Fruit fly (Drosophila melanogaster) whole organism, adult: Measurements from ENCODE around the gene CaMKI.

Source experiments
- CG11617 ChIP-seq: fragments of 200-800 bp; sonication (Bioruptor generic); optimal IDR thresholded peaks from 2 replicates; lab custom pipeline; 2017; ENCODE audit warnings: mild to moderate bottlenecking, missing biosample characterization, missing genetic modification reagents, missing genetic modification characterization
- CG12768 ChIP-seq: fragments of 200-800 bp; sonication (Bioruptor generic); optimal IDR thresholded peaks from 2 replicates; lab custom pipeline; 2017; ENCODE audit warnings: missing biosample characterization, missing genetic modification characterization, mild to moderate bottlenecking, moderate library complexity, missing genetic modification reagents
- CG14711 ChIP-seq: fragments of 200-800 bp; sonication (Bioruptor generic); optimal IDR thresholded peaks from 2 replicates; lab custom pipeline; 2018; ENCODE audit warnings: missing biosample characterization, mild to moderate bottlenecking, missing genetic modification characterization, moderate library complexity
- CG1620 ChIP-seq: fragments of 200-800 bp; sonication (Bioruptor generic); optimal IDR thresholded peaks from 2 replicates; lab custom pipeline; 2016; ENCODE audit warnings: missing biosample characterization, missing genetic modification characterization
- CG33017 ChIP-seq: fragments of 200-800 bp; sonication (Bioruptor generic); optimal IDR thresholded peaks from 2 replicates; lab custom pipeline; 2018; ENCODE audit warnings: missing biosample characterization, mild to moderate bottlenecking, missing genetic modification characterization, moderate library complexity
- CG5204 ChIP-seq: fragments of 200-800 bp; sonication (Bioruptor generic); optimal IDR thresholded peaks from 2 replicates; lab custom pipeline; 2016; ENCODE audit warnings: missing biosample characterization, missing genetic modification characterization
- CG7045 ChIP-seq: fragments of 200-800 bp; sonication (Bioruptor generic); optimal IDR thresholded peaks from 2 replicates; lab custom pipeline; 2017; ENCODE audit warnings: missing biosample characterization, mild to moderate bottlenecking, missing genetic modification characterization
- CG7101 ChIP-seq: fragments of 200-800 bp; sonication (Bioruptor generic); optimal IDR thresholded peaks from 2 replicates; lab custom pipeline; 2018; ENCODE audit warnings: missing biosample characterization, mild to moderate bottlenecking, missing genetic modification characterization, moderate library complexity
- Clk ChIP-seq: fragments of 200-800 bp; sonication (Bioruptor generic); optimal IDR thresholded peaks from 2 replicates; lab custom pipeline; 2017; ENCODE audit warnings: missing biosample characterization, missing genetic modification characterization
- Crg-1 ChIP-seq: fragments of 200-800 bp; sonication (Bioruptor generic); optimal IDR thresholded peaks from 2 replicates; lab custom pipeline; 2016; ENCODE audit warnings: missing biosample characterization, missing genetic modification characterization
- Hr96 ChIP-seq: fragments of 200-800 bp; sonication (Bioruptor generic); optimal IDR thresholded peaks from 2 replicates; lab custom pipeline; 2016; ENCODE audit warnings: missing biosample characterization, missing genetic modification characterization
- Mnt ChIP-seq: fragments of 200-800 bp; sonication (Bioruptor generic); optimal IDR thresholded peaks from 2 replicates; lab custom pipeline; 2016; ENCODE audit warnings: missing biosample characterization, mild to moderate bottlenecking, missing genetic modification characterization
- bab1 ChIP-seq: fragments of 200-800 bp; sonication (Bioruptor generic); optimal IDR thresholded peaks from 3 replicates; lab custom pipeline; 2019; ENCODE audit warnings: missing biosample characterization, mild to moderate bottlenecking, missing genetic modification characterization, moderate library complexity
- cic ChIP-seq: fragments of 200-800 bp; sonication (Bioruptor generic); optimal IDR thresholded peaks from 2 replicates; lab custom pipeline; 2017; ENCODE audit warnings: missing biosample characterization, mild to moderate bottlenecking, missing genetic modification characterization, moderate library complexity
- cnc ChIP-seq, 2 experiments: fragments of >200 bp; optimal IDR thresholded peaks; 2 replicates each; lab custom pipeline; 2017
- kay ChIP-seq: fragments of 200-800 bp; sonication (Bioruptor generic); peaks from one replicate; lab custom pipeline; 2016; ENCODE audit warnings: missing biosample characterization, missing genetic modification characterization, borderline replicate concordance
- ovo ChIP-seq: fragments of 200-800 bp; sonication (Bioruptor generic); optimal IDR thresholded peaks from 2 replicates; lab custom pipeline; 2016; ENCODE audit warnings: missing biosample characterization, missing genetic modification characterization
- pad ChIP-seq: fragments of 200-800 bp; sonication (Bioruptor generic); optimal IDR thresholded peaks from 3 replicates; lab custom pipeline; 2017; ENCODE audit warnings: missing biosample characterization, missing genetic modification characterization, mild to moderate bottlenecking, moderate library complexity, missing genetic modification reagents
- tj ChIP-seq: fragments of 200-800 bp; sonication (Bioruptor generic); optimal IDR thresholded peaks from 3 replicates; lab custom pipeline; 2017; ENCODE audit warnings: missing biosample characterization, mild to moderate bottlenecking, missing genetic modification characterization, moderate library complexity
- toe ChIP-seq: fragments of 200-800 bp; sonication (Bioruptor generic); optimal IDR thresholded peaks from 2 replicates; lab custom pipeline; 2016; ENCODE audit warnings: missing biosample characterization, missing genetic modification characterization

Gene CaMKI

DNA sequence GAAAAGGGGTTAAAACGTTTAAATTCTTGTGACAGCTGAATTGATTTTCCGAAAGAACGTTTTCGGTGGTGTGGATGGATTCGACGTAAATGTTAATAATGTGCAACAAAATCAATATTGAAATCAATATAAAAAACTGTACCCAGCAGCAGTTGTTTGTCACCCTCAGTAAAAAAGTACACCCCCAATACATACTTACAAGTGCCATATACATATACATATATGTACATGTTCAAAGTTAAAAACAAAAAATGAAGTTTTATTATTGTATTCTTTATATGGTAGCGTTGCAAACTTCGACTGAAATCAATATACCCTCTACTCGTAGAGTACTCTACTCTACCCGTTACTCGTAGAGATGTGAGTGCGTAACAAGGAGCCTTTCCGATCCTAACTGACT lies 42.2 kb downstream of the CaMKI start:
- TF ChIP-seq CG7101 (tag; lab: Kevin White, UChicago) (no peak), CG1620 (GFP tag; lab: Kevin White, UChicago) (no peak), CG7045 (no peak), tj (GFP tag; lab: Kevin White, UChicago) (no peak), ovo (GFP tag; lab: Kevin White, UChicago) (no peak), CG12768 (no peak), Hr96 (GFP tag; lab: Kevin White, UChicago) (no peak), bab1 (GFP tag; lab: Kevin White, UChicago) (no peak), CG14711 (tag; lab: Kevin White, UChicago) (no peak), toe (GFP tag; lab: Kevin White, UChicago) (no peak), Mnt (no peak), pad (GFP tag; lab: Kevin White, UChicago) (no peak), CG11617 (GFP tag; lab: Kevin White, UChicago) (no peak), CG5204 (GFP tag; lab: Kevin White, UChicago) (no peak)

DNA sequence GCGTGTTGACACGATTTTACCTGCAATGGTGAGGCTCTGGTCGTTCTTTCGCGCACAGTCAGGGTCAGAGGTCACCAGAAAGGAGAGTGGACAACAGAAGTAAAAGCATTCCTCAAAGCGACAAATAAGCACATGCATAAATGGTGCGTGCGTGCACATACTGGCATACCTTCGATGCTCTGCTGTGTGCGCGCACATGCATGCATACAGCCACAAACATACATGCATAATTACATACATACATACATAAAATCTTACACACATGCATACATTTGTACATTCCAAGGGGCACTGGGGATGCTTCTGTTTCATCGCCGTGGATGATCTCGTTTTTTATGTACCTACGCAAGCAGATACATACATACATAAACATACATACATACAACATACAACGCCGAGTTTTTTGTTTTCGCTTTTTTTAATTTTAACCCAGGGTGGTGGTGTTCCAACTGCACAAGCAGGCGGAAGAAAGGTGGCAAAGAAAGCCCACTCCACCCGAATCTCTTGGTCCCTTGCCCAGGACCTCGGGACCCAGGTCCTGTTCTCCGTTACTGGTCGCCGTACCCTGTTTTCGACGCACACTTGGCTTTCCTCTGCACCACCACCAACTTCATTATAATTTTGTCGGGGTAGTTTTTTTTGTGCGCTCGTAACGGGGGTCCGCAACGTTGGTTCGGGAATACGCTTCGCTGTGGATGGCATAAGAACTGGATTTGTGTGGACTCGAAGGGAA lies 43.7 kb downstream of the CaMKI start, which contains the start of gene Asator:
Asator (minus strand) TSS at position 167 of the 733 bp plus-strand sequence.
- TF ChIP-seq tj (GFP tag; lab: Kevin White, UChicago) (no peak), CG1620 (GFP tag; lab: Kevin White, UChicago) (no peak), Crg-1 (no peak), pad (GFP tag; lab: Kevin White, UChicago) (no peak), CG14711 (tag; lab: Kevin White, UChicago) (no peak), CG7045 (no peak), ovo (GFP tag; lab: Kevin White, UChicago) (no peak), CG12768 (no peak)

DNA sequence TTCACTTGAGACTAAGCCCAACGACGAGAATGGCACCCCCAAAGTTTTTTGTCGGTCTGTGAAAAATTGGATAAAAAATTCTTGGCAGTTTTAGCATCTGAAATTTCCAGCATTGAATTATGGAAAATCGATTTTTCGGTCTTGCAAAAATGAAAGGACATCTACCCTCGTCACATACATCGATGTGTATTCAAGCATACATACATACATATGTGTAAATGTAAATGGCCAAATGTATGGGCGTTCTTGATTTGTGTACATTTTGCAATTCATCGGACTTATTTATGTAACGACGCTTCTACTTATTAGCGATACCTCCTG lies 44.2 kb downstream of the CaMKI start:
- TF ChIP-seq CG12768 (no peak), Clk (GFP tag; lab: Kevin White, UChicago) (no peak), Hr96 (GFP tag; lab: Kevin White, UChicago) (no peak), Crg-1 (no peak), Mnt (no peak), pad (GFP tag; lab: Kevin White, UChicago) (no peak), bab1 (GFP tag; lab: Kevin White, UChicago) (no peak), toe (GFP tag; lab: Kevin White, UChicago) (no peak), cnc (optimal IDR thresholded peaks at IDR 0.05; lab: Kevin White, UChicago) (no peak), CG5204 (GFP tag; lab: Kevin White, UChicago) (no peak), CG14711 (tag; lab: Kevin White, UChicago) (no peak), tj (GFP tag; lab: Kevin White, UChicago) (no peak), kay (GFP tag; lab: Kevin White, UChicago) (no peak), CG7101 (tag; lab: Kevin White, UChicago) (no peak)

DNA sequence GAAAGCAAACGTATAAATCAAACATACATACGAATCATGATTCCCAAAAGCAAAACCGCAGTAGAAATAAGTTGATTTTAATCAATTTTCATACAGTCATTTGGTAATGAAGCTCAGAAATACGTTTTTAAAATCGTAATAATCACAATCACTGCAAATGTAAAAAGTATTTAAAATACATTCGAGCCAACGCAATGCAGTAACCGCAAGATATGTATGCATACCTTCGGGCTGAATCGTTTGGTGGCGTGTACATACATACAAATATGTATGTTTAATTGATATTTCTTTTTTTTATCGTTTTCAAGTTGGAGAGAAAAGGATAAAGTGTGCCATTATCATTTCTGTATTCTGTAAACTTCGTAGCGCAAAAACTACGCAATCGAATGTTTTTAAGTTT lies 44.8 kb downstream of the CaMKI start:
- TF ChIP-seq Mnt (no peak), kay (GFP tag; lab: Kevin White, UChicago) (peak; percentile 19), CG7101 (tag; lab: Kevin White, UChicago) (no peak), bab1 (GFP tag; lab: Kevin White, UChicago) (no peak), CG12768 (no peak)

- TF ChIP-seq CG1620 (GFP tag; lab: Kevin White, UChicago) (no peak), CG5204 (GFP tag; lab: Kevin White, UChicago) (no peak), Clk (GFP tag; lab: Kevin White, UChicago) (no peak), kay (GFP tag; lab: Kevin White, UChicago) (no peak), cnc (optimal IDR thresholded peaks at IDR 0.05; lab: Kevin White, UChicago) (no peak), Hr96 (GFP tag; lab: Kevin White, UChicago) (no peak), toe (GFP tag; lab: Kevin White, UChicago) (no peak), Mnt (no peak), CG12768 (no peak), pad (GFP tag; lab: Kevin White, UChicago) (no peak), CG7101 (tag; lab: Kevin White, UChicago) (no peak), CG33017 (tag; lab: Kevin White, UChicago) (no peak), tj (GFP tag; lab: Kevin White, UChicago) (no peak), CG7045 (no peak), CG11617 (GFP tag; lab: Kevin White, UChicago) (no peak), CG14711 (tag; lab: Kevin White, UChicago) (no peak)
Observed at dm6 chr4:490760-491317, 45.5 kb downstream of the CaMKI start.

dm6 chr4:492597-492996 lies 47.3 kb downstream of the CaMKI start:
- TF ChIP-seq cic (no peak), Hr96 (GFP tag; lab: Kevin White, UChicago) (no peak), Mnt (no peak), CG12768 (no peak), kay (GFP tag; lab: Kevin White, UChicago) (no peak), cnc (optimal IDR thresholded peaks at IDR 0.05; lab: Kevin White, UChicago) (no peak), Clk (GFP tag; lab: Kevin White, UChicago) (no peak), bab1 (GFP tag; lab: Kevin White, UChicago) (no peak), CG7101 (tag; lab: Kevin White, UChicago) (no peak), CG33017 (tag; lab: Kevin White, UChicago) (no peak), toe (GFP tag; lab: Kevin White, UChicago) (no peak), pad (GFP tag; lab: Kevin White, UChicago) (no peak), Crg-1 (no peak), CG7045 (no peak), CG11617 (GFP tag; lab: Kevin White, UChicago) (no peak)
